Worm (Caenorhabditis elegans) whole organism, L2 larva: ENCODE measurements around the gene C01G12.7.

Source experiments
- C34F6.9 ChIP-seq: fragments of 150-350 bp; optimal IDR thresholded peaks from 2 replicates; lab custom pipeline; 2014; ENCODE audit warnings: missing biosample characterization, missing genetic modification characterization
- F13H6.1 ChIP-seq: sonication (generic microtip); optimal IDR thresholded peaks from 2 replicates; lab custom pipeline; 2016; ENCODE audit warnings: missing genetic modification characterization, missing compliant biosample characterization
- ZK546.5 ChIP-seq: sonication (generic microtip); optimal IDR thresholded peaks from 2 replicates; lab custom pipeline; 2017; ENCODE audit warnings: missing biosample characterization, missing genetic modification characterization
- alr-1 ChIP-seq: fragments of 150-350 bp; optimal IDR thresholded peaks from 2 replicates; lab custom pipeline; 2014; ENCODE audit warnings: missing biosample characterization, missing genetic modification characterization
- aly-2 ChIP-seq: fragments of 150-350 bp; optimal IDR thresholded peaks from 2 replicates; lab custom pipeline; 2014; ENCODE audit warnings: missing biosample characterization, missing genetic modification characterization
- ama-1 ChIP-seq: fragments of 150-350 bp; optimal IDR thresholded peaks from 2 replicates; lab custom pipeline; 2018; ENCODE audit warnings: inconsistent platforms
- blmp-1 ChIP-seq: sonication (generic microtip); optimal IDR thresholded peaks from 2 replicates; lab custom pipeline; 2017; ENCODE audit warnings: missing genetic modification characterization, mild to moderate bottlenecking, missing compliant biosample characterization, antibody characterized with exemption, moderate library complexity; ENCODE audit not compliant: insufficient read depth
- ceh-16 ChIP-seq: fragments of 150-350 bp; optimal IDR thresholded peaks from 2 replicates; lab custom pipeline; 2014; ENCODE audit warnings: missing biosample characterization, missing genetic modification characterization
- ceh-82 ChIP-seq: fragments of 150-350 bp; optimal IDR thresholded peaks from 2 replicates; lab custom pipeline; 2014; ENCODE audit warnings: missing biosample characterization, missing genetic modification characterization
- crh-2 ChIP-seq: sonication (generic microtip); optimal IDR thresholded peaks from 2 replicates; lab custom pipeline; 2017; ENCODE audit warnings: missing biosample characterization, missing genetic modification characterization
- dmd-4 ChIP-seq: sonication (generic microtip); optimal IDR thresholded peaks from 2 replicates; lab custom pipeline; 2017; ENCODE audit warnings: missing biosample characterization, missing genetic modification characterization
- egl-27 ChIP-seq: sonication (generic microtip); optimal IDR thresholded peaks from 3 replicates; lab custom pipeline; 2017; ENCODE audit warnings: missing biosample characterization, missing genetic modification reagents, missing genetic modification characterization
- fos-1 ChIP-seq: fragments of 150-350 bp; optimal IDR thresholded peaks from 2 replicates; lab custom pipeline; 2014; ENCODE audit warnings: missing biosample characterization, missing genetic modification characterization
- gmeb-1 ChIP-seq: fragments of 150-350 bp; optimal IDR thresholded peaks from 2 replicates; lab custom pipeline; 2014; ENCODE audit warnings: missing biosample characterization, missing genetic modification characterization
- lin-11 ChIP-seq: fragments of 150-350 bp; sonication (generic microtip); optimal IDR thresholded peaks from 2 replicates; lab custom pipeline; 2014; ENCODE audit warnings: missing biosample characterization, missing genetic modification characterization, inconsistent platforms, mixed read lengths
- lin-13 ChIP-seq: fragments of 150-350 bp; optimal IDR thresholded peaks from 2 replicates; lab custom pipeline; 2014; ENCODE audit warnings: missing biosample characterization, missing genetic modification reagents, missing genetic modification characterization
- lin-39 ChIP-seq: fragments of 150-350 bp; optimal IDR thresholded peaks from 2 replicates; lab custom pipeline; 2014; ENCODE audit warnings: missing biosample characterization, missing genetic modification reagents, missing genetic modification characterization
- lsy-2 ChIP-seq, 2 experiments: fragments of 150-350 bp in 1 of 2; sonication (generic microtip) in 1 of 2; optimal IDR thresholded peaks; 2 replicates each; lab custom pipeline; 2014 to 2017; ENCODE audit warnings: missing biosample characterization in 2 of 2, missing genetic modification characterization in 2 of 2
- mab-5 ChIP-seq: fragments of 150-350 bp; optimal IDR thresholded peaks from 2 replicates; lab custom pipeline; 2014; ENCODE audit warnings: missing biosample characterization, missing genetic modification characterization
- mbf-1 ChIP-seq: sonication (generic microtip); optimal IDR thresholded peaks from 2 replicates; lab custom pipeline; 2017; ENCODE audit warnings: missing biosample characterization, missing genetic modification characterization
- nhr-10 ChIP-seq: sonication (generic microtip); optimal IDR thresholded peaks from 2 replicates; lab custom pipeline; 2017; ENCODE audit warnings: missing biosample characterization, missing genetic modification characterization
- nhr-11 ChIP-seq: fragments of 150-350 bp; optimal IDR thresholded peaks from 2 replicates; lab custom pipeline; 2014; ENCODE audit warnings: missing biosample characterization, missing genetic modification characterization
- nhr-12 ChIP-seq: fragments of 150-350 bp; optimal IDR thresholded peaks from 2 replicates; lab custom pipeline; 2014; ENCODE audit warnings: missing biosample characterization, missing genetic modification characterization
- nhr-129 ChIP-seq: fragments of 150-350 bp; optimal IDR thresholded peaks from 2 replicates; lab custom pipeline; 2014; ENCODE audit warnings: missing biosample characterization, missing genetic modification characterization
- nhr-21 ChIP-seq: fragments of 150-350 bp; optimal IDR thresholded peaks from 2 replicates; lab custom pipeline; 2014; ENCODE audit warnings: missing biosample characterization, missing genetic modification characterization
- nhr-23 ChIP-seq: fragments of 150-350 bp; optimal IDR thresholded peaks from 2 replicates; lab custom pipeline; 2014; ENCODE audit warnings: missing biosample characterization, missing genetic modification reagents, missing genetic modification characterization
- nhr-237 ChIP-seq: fragments of 150-350 bp; optimal IDR thresholded peaks from 2 replicates; lab custom pipeline; 2014; ENCODE audit warnings: missing biosample characterization, missing genetic modification characterization
- nhr-25 ChIP-seq: fragments of 150-350 bp; sonication (generic microtip); optimal IDR thresholded peaks from 3 replicates; lab custom pipeline; 2014; ENCODE audit warnings: missing biosample characterization, missing genetic modification characterization
- nhr-6 ChIP-seq: fragments of 150-350 bp; optimal IDR thresholded peaks from 2 replicates; lab custom pipeline; 2014; ENCODE audit warnings: missing biosample characterization, missing genetic modification characterization
- nhr-77 ChIP-seq: fragments of 150-350 bp; optimal IDR thresholded peaks from 2 replicates; lab custom pipeline; 2014; ENCODE audit warnings: missing biosample characterization, missing genetic modification characterization
- peb-1 ChIP-seq: fragments of 150-350 bp; optimal IDR thresholded peaks from 2 replicates; lab custom pipeline; 2014; ENCODE audit warnings: missing biosample characterization, missing genetic modification characterization
- sem-4 ChIP-seq: fragments of 150-350 bp; optimal IDR thresholded peaks from 2 replicates; lab custom pipeline; 2014; ENCODE audit warnings: missing biosample characterization, missing genetic modification reagents, missing genetic modification characterization
- sma-3 ChIP-seq: sonication (generic microtip); optimal IDR thresholded peaks from 2 replicates; lab custom pipeline; 2016; ENCODE audit warnings: missing genetic modification reagents, missing genetic modification characterization, missing compliant biosample characterization
- sma-9 ChIP-seq, 2 experiments: fragments of 150-350 bp in 1 of 2; sonication (generic microtip) in 1 of 2; optimal IDR thresholded peaks; 2 replicates each; lab custom pipeline; 2014 to 2016; ENCODE audit warnings: missing genetic modification characterization in 2 of 2, mild to moderate bottlenecking in 1 of 2, missing biosample characterization in 1 of 2, missing compliant biosample characterization in 1 of 2, missing genetic modification reagents in 1 of 2, moderate library complexity in 1 of 2
- snpc-4 ChIP-seq: fragments of 150-350 bp; optimal IDR thresholded peaks from 2 replicates; lab custom pipeline; 2014; ENCODE audit warnings: missing biosample characterization, missing genetic modification characterization
- unc-55 ChIP-seq: fragments of 150-350 bp; sonication (generic microtip); optimal IDR thresholded peaks from 3 replicates; lab custom pipeline; 2014; ENCODE audit warnings: missing biosample characterization, missing genetic modification reagents, missing genetic modification characterization
- zag-1 ChIP-seq: fragments of 150-350 bp; optimal IDR thresholded peaks from 2 replicates; lab custom pipeline; 2014; ENCODE audit warnings: missing biosample characterization, missing genetic modification characterization
- ztf-11 ChIP-seq: sonication (generic microtip); optimal IDR thresholded peaks from 2 replicates; lab custom pipeline; 2017; ENCODE audit warnings: missing biosample characterization, missing genetic modification characterization

C01G12.7 gene

DNA sequence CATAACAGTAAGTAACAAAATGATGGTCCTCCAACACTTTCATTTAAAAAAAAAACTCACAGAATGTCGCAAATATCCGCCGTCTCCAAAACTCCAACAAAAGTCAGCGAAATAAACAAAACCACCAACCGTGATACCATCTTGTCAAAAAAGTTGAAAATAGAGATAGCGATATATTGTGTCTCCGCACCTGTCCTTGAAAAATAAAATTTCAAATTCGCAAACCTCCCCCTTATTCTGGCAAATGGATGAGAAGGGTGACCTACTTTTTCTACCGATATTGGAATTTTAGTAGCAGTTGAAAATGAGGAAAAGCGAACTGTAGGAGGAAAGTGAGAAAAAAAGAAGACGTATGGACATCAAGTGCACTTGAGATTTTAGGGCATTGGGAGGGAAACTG, 13.8 kb upstream of the C01G12.7 start, which contains the start of gene F19H8.2:
Gene F19H8.2 (minus strand): TSS at position 391 of the 400 bp plus-strand sequence.
- peak; percentile 53 for TF ChIP-seq ama-1 (lab: Kevin White, UChicago)
- TF ChIP-seq ceh-16 = peak; percentile 31
- no peak for TF ChIP-seq blmp-1 (tag; lab: Kevin White, UChicago)
- no peak for TF ChIP-seq crh-2 (tag; lab: Kevin White, UChicago)
- TF ChIP-seq lin-13 (GFP tag; lab: Kevin White, UChicago) = no peak

DNA sequence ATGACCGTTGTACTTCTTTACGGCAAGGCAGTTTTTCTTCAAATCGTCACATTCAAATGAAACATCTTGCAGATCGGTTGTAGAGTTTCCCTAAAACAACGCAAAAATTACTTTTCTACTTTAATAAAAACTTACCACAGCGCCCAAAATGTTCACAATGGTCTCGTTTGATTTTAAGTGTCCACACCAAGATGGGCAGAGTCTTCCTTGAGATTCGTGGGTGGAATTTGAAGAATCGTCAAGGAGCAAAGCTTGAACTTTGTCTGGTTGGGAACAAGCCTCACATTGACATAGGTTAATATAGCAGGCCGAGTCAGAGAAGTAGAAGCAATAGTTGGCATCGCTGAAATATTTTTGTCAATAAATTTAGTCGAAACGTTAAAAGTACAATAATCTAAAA, 13.3 kb upstream of the C01G12.7 start:
- peak; percentile 11 for TF ChIP-seq nhr-6 (tag; lab: Kevin White, UChicago)
- TF ChIP-seq ama-1 (lab: Kevin White, UChicago) = no peak

DNA sequence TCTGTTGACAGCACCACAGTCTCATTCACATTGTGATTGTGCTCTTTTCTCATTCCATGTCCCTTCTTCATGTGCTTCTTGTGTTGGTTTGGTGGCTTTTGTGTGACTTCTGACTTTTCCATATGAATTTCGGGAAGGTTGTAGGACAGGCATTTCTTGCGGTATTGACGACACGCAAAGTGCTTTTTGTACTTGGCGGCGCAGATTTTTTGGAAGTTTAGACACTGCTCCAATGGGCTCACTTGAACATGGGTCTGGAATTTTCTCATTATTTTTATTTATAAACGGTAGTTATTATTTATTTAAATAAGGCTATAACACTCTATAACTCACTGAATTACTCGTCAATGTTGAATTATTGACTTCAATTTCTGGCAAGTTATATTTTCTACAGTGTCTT, 12.6 kb upstream of the C01G12.7 start:
- no peak for TF ChIP-seq aly-2
- no peak for TF ChIP-seq nhr-25 (tag; lab: Kevin White, UChicago)
- TF ChIP-seq lsy-2 (tag; optimal IDR thresholded peaks at IDR 0.05; lab: Kevin White, UChicago) = no peak
- TF ChIP-seq unc-55 (GFP tag; lab: Kevin White, UChicago) = no peak
- TF ChIP-seq nhr-77 (tag; lab: Kevin White, UChicago) = no peak
- no peak for TF ChIP-seq sem-4 (tag; lab: Kevin White, UChicago)
- TF ChIP-seq lin-13 (GFP tag; lab: Kevin White, UChicago) = no peak
- TF ChIP-seq lin-11 (tag; lab: Kevin White, UChicago) = no peak
- TF ChIP-seq ztf-11 = no peak
- TF ChIP-seq nhr-129 (tag; lab: Kevin White, UChicago) = no peak
- no peak for TF ChIP-seq ama-1 (lab: Kevin White, UChicago)
- no peak for TF ChIP-seq nhr-23 (tag; lab: Kevin White, UChicago)
- no peak for TF ChIP-seq snpc-4 (tag; lab: Kevin White, UChicago)
- no peak for TF ChIP-seq peb-1
- no peak for TF ChIP-seq ceh-82
- TF ChIP-seq F13H6.1 (tag; lab: Kevin White, UChicago) = no peak
- no peak for TF ChIP-seq nhr-12 (tag; lab: Kevin White, UChicago)
- TF ChIP-seq mbf-1 = no peak
- no peak for TF ChIP-seq nhr-21 (tag; lab: Kevin White, UChicago)
- TF ChIP-seq, all 48 proteins: peak for 0

DNA sequence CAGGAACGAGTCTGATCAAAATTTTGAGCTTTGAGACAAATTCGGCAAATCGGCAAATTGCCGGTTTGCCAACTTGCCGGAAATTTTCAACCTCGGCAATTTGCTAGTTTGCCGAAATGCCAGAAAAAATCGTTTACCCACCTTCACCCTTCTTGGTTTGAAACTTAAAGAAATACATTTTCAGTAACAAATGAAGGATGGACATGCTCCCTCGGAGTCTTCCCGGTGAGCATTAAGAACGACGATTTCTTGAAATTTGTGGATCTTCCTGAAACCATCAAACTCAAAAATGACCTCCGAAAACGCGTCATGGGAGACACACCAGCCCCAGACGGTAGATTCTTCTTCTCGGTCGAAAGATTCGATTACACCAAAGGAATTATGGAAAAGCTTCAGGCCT, 11.0 kb upstream of the C01G12.7 start:
- TF ChIP-seq sma-9 (GFP tag; optimal IDR thresholded peaks at IDR 0.05; lab: Kevin White, UChicago) (no peak), sma-9 (tag; optimal IDR thresholded peaks at IDR 0.05; lab: Kevin White, UChicago) (no peak)

DNA sequence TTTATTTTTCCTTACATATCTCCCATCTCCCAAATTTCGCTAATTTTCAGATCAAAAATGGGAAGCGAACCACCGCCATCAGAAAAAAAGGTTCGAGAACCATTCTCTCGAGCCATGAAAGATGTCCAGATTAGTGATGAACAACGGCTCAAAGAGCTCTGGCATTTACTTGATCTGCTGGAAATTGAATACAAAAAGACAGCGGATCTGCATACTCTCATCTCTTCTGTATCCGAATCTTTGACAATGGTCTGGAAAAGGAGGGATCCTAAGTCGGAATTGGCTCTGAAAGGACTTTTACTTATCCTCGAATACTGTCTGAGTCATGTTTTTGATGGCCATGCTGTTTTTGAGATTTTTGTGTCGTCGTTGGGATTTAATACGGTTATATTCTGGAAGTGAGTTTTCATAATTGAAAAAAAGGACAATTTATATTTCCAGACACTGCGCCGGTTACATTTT, 9.2 kb upstream of the C01G12.7 start, which contains the start of gene tps-2:
Gene tps-2 (plus strand): TSS at position 51 of the 462 bp plus-strand sequence.
- TF ChIP-seq mab-5 (no peak), ama-1 (lab: Kevin White, UChicago) (peak; percentile 60)

DNA sequence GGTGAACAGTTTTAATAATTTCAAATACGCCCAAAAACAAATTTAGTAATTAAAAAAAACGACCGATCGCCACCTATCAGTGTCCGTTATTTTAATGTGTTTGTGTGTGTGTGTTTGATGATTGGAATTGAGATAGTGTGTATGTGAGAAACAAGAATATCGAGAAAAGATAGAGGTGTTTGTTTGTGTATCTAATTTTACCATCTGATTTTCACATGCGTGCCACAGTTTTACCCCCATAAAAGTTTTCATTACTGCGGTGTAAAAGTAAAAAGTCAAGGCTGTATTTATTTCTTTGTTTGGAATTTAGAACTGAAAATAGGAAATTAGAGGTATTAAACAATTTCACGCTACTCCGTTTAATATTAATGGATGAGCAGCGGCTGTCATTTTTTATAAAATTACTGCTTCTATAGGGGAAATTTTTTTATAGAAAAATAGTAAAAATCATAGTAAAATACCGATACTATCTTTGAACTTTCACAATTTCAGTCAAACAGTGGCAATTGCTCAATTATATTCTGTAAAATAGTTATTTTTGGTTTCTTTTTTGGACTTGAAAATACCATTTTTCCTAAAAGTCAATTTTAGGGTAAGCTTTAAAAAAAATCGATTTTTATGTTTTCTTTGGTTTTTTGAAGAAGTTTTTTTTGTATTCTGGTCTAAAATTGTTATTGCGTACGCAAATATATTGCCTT, 8.4 kb upstream of the C01G12.7 start:
- TF ChIP-seq fos-1 (peak; percentile 44), zag-1 (tag; lab: Kevin White, UChicago) (no peak), nhr-129 (tag; lab: Kevin White, UChicago) (peak; percentile 36), dmd-4 (tag; lab: Kevin White, UChicago) (no peak), C34F6.9 (tag; lab: Kevin White, UChicago) (no peak), crh-2 (tag; lab: Kevin White, UChicago) (peak; percentile 31), nhr-11 (tag; lab: Kevin White, UChicago) (no peak), nhr-25 (tag; lab: Kevin White, UChicago) (peak; percentile 27), lsy-2 (tag; optimal IDR thresholded peaks at IDR 0.05; lab: Kevin White, UChicago) (peak in 1 of 2 experiments; percentile 11), F13H6.1 (tag; lab: Kevin White, UChicago) (no peak), alr-1 (tag; lab: Kevin White, UChicago) (no peak), gmeb-1 (no peak), nhr-12 (tag; lab: Kevin White, UChicago) (no peak), sma-9 (GFP tag; optimal IDR thresholded peaks at IDR 0.05; lab: Kevin White, UChicago) (peak; percentile 68), sma-9 (tag; optimal IDR thresholded peaks at IDR 0.05; lab: Kevin White, UChicago) (no peak), lin-39 (tag; lab: Kevin White, UChicago) (no peak), blmp-1 (tag; lab: Kevin White, UChicago) (peak; percentile 26), lin-11 (tag; lab: Kevin White, UChicago) (no peak), lin-13 (GFP tag; lab: Kevin White, UChicago) (no peak), nhr-10 (tag; lab: Kevin White, UChicago) (no peak), peb-1 (no peak), ZK546.5 (no peak), sem-4 (tag; lab: Kevin White, UChicago) (no peak), ztf-11 (no peak), egl-27 (no peak), nhr-23 (tag; lab: Kevin White, UChicago) (no peak), nhr-21 (tag; lab: Kevin White, UChicago) (no peak), mab-5 (no peak), nhr-237 (tag; lab: Kevin White, UChicago) (no peak), sma-3 (GFP tag; lab: Kevin White, UChicago) (peak; percentile 15)
